Worm (Caenorhabditis elegans) whole organism, L3 larva: Measurements from ENCODE around the gene tnt-2.
A peak's percentile ranks its signal among the peaks of the same experiment; 100 is the strongest.

Experiments used
- R02D3.7 ChIP-seq: fragments of 150-350 bp; optimal IDR thresholded peaks from 2 replicates; lab custom pipeline; 2014; ENCODE audit warnings: missing biosample characterization, missing genetic modification characterization
- ZK546.5 ChIP-seq: sonication (generic microtip); optimal IDR thresholded peaks from 2 replicates; lab custom pipeline; 2017; ENCODE audit warnings: missing biosample characterization, missing genetic modification characterization
- aly-2 ChIP-seq: fragments of 150-350 bp; optimal IDR thresholded peaks from 2 replicates; lab custom pipeline; 2014; ENCODE audit warnings: missing biosample characterization, missing genetic modification characterization
- ceh-16 ChIP-seq: sonication (generic microtip); optimal IDR thresholded peaks from 2 replicates; lab custom pipeline; 2017; ENCODE audit warnings: missing biosample characterization, missing genetic modification characterization
- ceh-28 ChIP-seq: fragments of 150-350 bp; optimal IDR thresholded peaks from 2 replicates; lab custom pipeline; 2014; ENCODE audit warnings: missing biosample characterization, missing genetic modification reagents, missing genetic modification characterization
- ceh-82 ChIP-seq: fragments of 150-350 bp; optimal IDR thresholded peaks from 2 replicates; lab custom pipeline; 2014; ENCODE audit warnings: missing biosample characterization, missing genetic modification characterization
- ceh-9 ChIP-seq: sonication (generic microtip); optimal IDR thresholded peaks from 2 replicates; lab custom pipeline; 2018; ENCODE audit warnings: missing biosample characterization, missing genetic modification characterization
- daf-12 ChIP-seq: fragments of 150-350 bp; optimal IDR thresholded peaks from 2 replicates; lab custom pipeline; 2014; ENCODE audit warnings: missing biosample characterization, missing genetic modification reagents, missing genetic modification characterization
- egl-27 ChIP-seq: sonication (generic microtip); optimal IDR thresholded peaks from 4 replicates; lab custom pipeline; 2017; ENCODE audit warnings: missing biosample characterization, missing genetic modification reagents, missing genetic modification characterization
- egl-5 ChIP-seq: fragments of 150-350 bp; optimal IDR thresholded peaks from 2 replicates; lab custom pipeline; 2017; ENCODE audit warnings: missing biosample characterization, missing genetic modification reagents, missing genetic modification characterization, inconsistent platforms
- elt-1 ChIP-seq: fragments of 150-350 bp; optimal IDR thresholded peaks from 2 replicates; lab custom pipeline; 2014; ENCODE audit warnings: missing biosample characterization, missing genetic modification characterization
- elt-2 ChIP-seq: sonication (generic microtip); optimal IDR thresholded peaks from 2 replicates; lab custom pipeline; 2016; ENCODE audit warnings: missing genetic modification reagents, mild to moderate bottlenecking, missing genetic modification characterization, missing compliant biosample characterization
- elt-3 ChIP-seq, 3 experiments: fragments of 150-350 bp in 1 of 3; sonication (generic microtip) in 2 of 3; optimal IDR thresholded peaks; 2 replicates in 2 of 3; 4 replicates in 1 of 3; lab custom pipeline; 2014 to 2017; ENCODE audit warnings: missing biosample characterization in 3 of 3, missing genetic modification characterization in 3 of 3
- eor-1 ChIP-seq, 2 experiments: fragments of 150-350 bp; optimal IDR thresholded peaks; 2 replicates each; lab custom pipeline; 2014 to 2018; ENCODE audit warnings: missing biosample characterization in 2 of 2, missing genetic modification characterization in 2 of 2
- fkh-2 ChIP-seq: fragments of 150-350 bp; optimal IDR thresholded peaks from 2 replicates; lab custom pipeline; 2014; ENCODE audit warnings: missing biosample characterization, missing genetic modification reagents, missing genetic modification characterization
- fos-1 ChIP-seq: fragments of 150-350 bp; optimal IDR thresholded peaks from 2 replicates; lab custom pipeline; 2014; ENCODE audit warnings: missing biosample characterization, missing genetic modification characterization
- jun-1 ChIP-seq: fragments of 150-350 bp; optimal IDR thresholded peaks from 2 replicates; lab custom pipeline; 2014; ENCODE audit warnings: missing biosample characterization, missing genetic modification reagents, missing genetic modification characterization
- lin-15B ChIP-seq: fragments of 150-350 bp; optimal IDR thresholded peaks from 2 replicates; lab custom pipeline; 2014; ENCODE audit warnings: missing biosample characterization, missing genetic modification characterization
- lsy-12 ChIP-seq: sonication (generic microtip); optimal IDR thresholded peaks from 2 replicates; lab custom pipeline; 2016; ENCODE audit warnings: mild to moderate bottlenecking, missing genetic modification characterization, missing compliant biosample characterization
- mdl-1 ChIP-seq: fragments of 150-350 bp; optimal IDR thresholded peaks from 2 replicates; lab custom pipeline; 2014; ENCODE audit warnings: missing biosample characterization, missing genetic modification characterization
- nfya-1 ChIP-seq: sonication (generic microtip); optimal IDR thresholded peaks from 2 replicates; lab custom pipeline; 2017; ENCODE audit warnings: missing genetic modification characterization, mild to moderate bottlenecking, missing compliant biosample characterization, antibody characterized with exemption, moderate library complexity; ENCODE audit not compliant: insufficient read depth
- nhr-11 ChIP-seq: fragments of 150-350 bp; optimal IDR thresholded peaks from 2 replicates; lab custom pipeline; 2014; ENCODE audit warnings: missing biosample characterization, missing genetic modification characterization
- nhr-12 ChIP-seq: fragments of 150-350 bp; optimal IDR thresholded peaks from 2 replicates; lab custom pipeline; 2014; ENCODE audit warnings: missing biosample characterization, missing genetic modification characterization
- nhr-23 ChIP-seq: fragments of 150-350 bp; optimal IDR thresholded peaks from 2 replicates; lab custom pipeline; 2014; ENCODE audit warnings: missing biosample characterization, missing genetic modification reagents, missing genetic modification characterization
- nhr-25 ChIP-seq: sonication (generic microtip); optimal IDR thresholded peaks from 2 replicates; lab custom pipeline; 2017; ENCODE audit warnings: missing biosample characterization, missing genetic modification characterization
- nhr-43 ChIP-seq: sonication (generic microtip); optimal IDR thresholded peaks from 2 replicates; lab custom pipeline; 2016; ENCODE audit warnings: mild to moderate bottlenecking, missing genetic modification characterization, missing compliant biosample characterization; ENCODE audit not compliant: poor library complexity, severe bottlenecking
- nhr-76 ChIP-seq: fragments of 150-350 bp; sonication (generic microtip); optimal IDR thresholded peaks from 5 replicates; lab custom pipeline; 2014; ENCODE audit warnings: missing biosample characterization, missing genetic modification characterization
- nhr-77 ChIP-seq: fragments of 150-350 bp; optimal IDR thresholded peaks from 2 replicates; lab custom pipeline; 2014; ENCODE audit warnings: missing biosample characterization, missing genetic modification characterization
- pha-4 ChIP-seq: fragments of 150-350 bp; optimal IDR thresholded peaks from 2 replicates; lab custom pipeline; 2014; ENCODE audit warnings: missing biosample characterization, missing genetic modification reagents, missing genetic modification characterization
- pqm-1 ChIP-seq: fragments of 150-350 bp; optimal IDR thresholded peaks from 2 replicates; lab custom pipeline; 2017; ENCODE audit warnings: missing biosample characterization, missing genetic modification characterization, inconsistent platforms
- skn-1 ChIP-seq: fragments of 150-350 bp; optimal IDR thresholded peaks from 2 replicates; lab custom pipeline; 2014; ENCODE audit warnings: missing biosample characterization, missing genetic modification characterization
- snpc-4 ChIP-seq: fragments of 150-350 bp; optimal IDR thresholded peaks from 2 replicates; lab custom pipeline; 2014; ENCODE audit warnings: missing biosample characterization, missing genetic modification characterization
- unc-39 ChIP-seq: sonication (generic microtip); optimal IDR thresholded peaks from 4 replicates; lab custom pipeline; 2017; ENCODE audit warnings: missing biosample characterization, missing genetic modification characterization
- unc-62 ChIP-seq: fragments of 150-350 bp; sonication (generic microtip); optimal IDR thresholded peaks from 4 replicates; lab custom pipeline; 2014; ENCODE audit warnings: missing biosample characterization, missing genetic modification reagents, missing genetic modification characterization
- ztf-4 ChIP-seq: fragments of 150-350 bp; optimal IDR thresholded peaks from 2 replicates; lab custom pipeline; 2014; ENCODE audit warnings: missing biosample characterization, missing genetic modification characterization

The tnt-2 gene

ce11 chrX:8681600-8681999 is 41.8 kb downstream of the tnt-2 start, which contains the start of gene K09E2.1:
Gene K09E2.1 (plus strand): TSS chrX:8681900.
- TF ChIP-seq aly-2 (tag; lab: Kevin White, UChicago), result no peak
- no peak for TF ChIP-seq nhr-25 (tag; lab: Kevin White, UChicago)
- TF ChIP-seq jun-1, result no peak
- no peak for TF ChIP-seq nhr-11 (tag; lab: Kevin White, UChicago)
- no peak for TF ChIP-seq elt-2 (tag; lab: Kevin White, UChicago)
- TF ChIP-seq snpc-4 (tag; lab: Kevin White, UChicago), result no peak
- no peak for TF ChIP-seq lin-15B
- TF ChIP-seq fkh-2, result no peak
- no peak for TF ChIP-seq nhr-43 (tag; lab: Kevin White, UChicago)
- TF ChIP-seq ZK546.5 (tag; lab: Kevin White, UChicago), result no peak

DNA sequence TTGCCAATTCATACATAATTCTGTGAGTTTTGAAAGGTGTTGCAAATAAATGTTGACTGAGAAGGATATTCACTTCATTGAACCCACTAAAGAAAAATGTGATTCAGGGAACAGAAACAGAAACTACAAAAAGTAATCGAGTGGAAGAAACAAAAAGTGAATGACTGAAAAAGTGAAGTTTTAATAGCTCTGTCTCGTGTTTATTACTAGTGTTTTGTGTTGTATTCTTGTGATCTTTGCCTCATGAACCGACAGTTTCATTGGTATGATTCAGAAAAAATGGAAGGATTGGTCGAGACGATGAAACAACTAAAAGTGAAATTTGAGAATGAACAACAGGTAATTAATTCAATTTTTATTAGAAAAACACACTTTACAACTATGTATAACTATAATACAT is 45.5 kb downstream of the tnt-2 start:
- TF ChIP-seq fos-1 (tag; lab: Kevin White, UChicago) (no peak), elt-1 (no peak), elt-2 (tag; lab: Kevin White, UChicago) (peak; percentile 7), egl-5 (tag; lab: Kevin White, UChicago) (no peak), nhr-77 (no peak), ZK546.5 (tag; lab: Kevin White, UChicago) (no peak), nhr-12 (tag; lab: Kevin White, UChicago) (no peak), nhr-76 (tag; lab: Kevin White, UChicago) (no peak), pqm-1 (tag; lab: Kevin White, UChicago) (peak; percentile 39), ceh-28 (tag; lab: Kevin White, UChicago) (no peak)

DNA sequence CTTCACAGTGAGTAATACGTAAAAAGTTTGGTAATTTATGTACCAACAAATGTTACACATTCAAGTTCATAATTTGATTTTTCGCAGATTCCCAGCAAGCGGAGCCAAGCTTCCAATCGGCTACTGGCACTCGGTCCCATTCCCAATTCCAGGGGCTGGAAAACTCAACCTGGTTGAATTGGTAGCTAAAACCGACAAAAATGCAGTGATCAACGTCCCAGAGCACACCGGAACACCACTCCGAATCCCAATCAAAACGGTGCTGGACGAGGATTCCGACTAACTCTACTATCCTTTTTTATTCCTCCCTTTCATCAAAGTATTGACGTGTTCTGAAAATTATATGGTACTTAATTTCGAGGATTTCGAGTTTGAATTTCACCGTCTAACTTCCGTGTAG is 46.0 kb downstream of the tnt-2 start:
- no peak for TF ChIP-seq unc-62 (GFP tag; lab: Kevin White, UChicago)

ce11 chrX:8676088-8676779 is 47.1 kb downstream of the tnt-2 start:
- TF ChIP-seq pha-4 (tag; lab: Kevin White, UChicago), result peak; percentile 34
- peak; percentile 70 for TF ChIP-seq pqm-1 (tag; lab: Kevin White, UChicago)
- TF ChIP-seq eor-1 (tag; optimal IDR thresholded peaks at IDR 0.05; lab: Kevin White, UChicago), result no peak
- peak; percentile 38 for TF ChIP-seq jun-1
- TF ChIP-seq ceh-9 (tag; lab: Kevin White, UChicago), result no peak
- no peak for TF ChIP-seq ztf-4 (tag; lab: Kevin White, UChicago)
- peak; percentile 56 for TF ChIP-seq mdl-1 (tag; lab: Kevin White, UChicago)
- TF ChIP-seq nhr-25 (tag; lab: Kevin White, UChicago), result peak; percentile 21
- no peak for TF ChIP-seq egl-27 (tag; lab: Kevin White, UChicago)
- no peak for TF ChIP-seq lin-15B
- no peak for TF ChIP-seq egl-5 (tag; lab: Kevin White, UChicago)
- TF ChIP-seq ceh-16 (tag; lab: Kevin White, UChicago), result no peak
- peak; percentile 84 for TF ChIP-seq elt-2 (tag; lab: Kevin White, UChicago)
- TF ChIP-seq elt-3 (tag; optimal IDR thresholded peaks at IDR 0.05; lab: Kevin White, UChicago), result peak in 1 of 3 experiments; percentile 58
- TF ChIP-seq nfya-1 (tag; lab: Kevin White, UChicago), result no peak

DNA sequence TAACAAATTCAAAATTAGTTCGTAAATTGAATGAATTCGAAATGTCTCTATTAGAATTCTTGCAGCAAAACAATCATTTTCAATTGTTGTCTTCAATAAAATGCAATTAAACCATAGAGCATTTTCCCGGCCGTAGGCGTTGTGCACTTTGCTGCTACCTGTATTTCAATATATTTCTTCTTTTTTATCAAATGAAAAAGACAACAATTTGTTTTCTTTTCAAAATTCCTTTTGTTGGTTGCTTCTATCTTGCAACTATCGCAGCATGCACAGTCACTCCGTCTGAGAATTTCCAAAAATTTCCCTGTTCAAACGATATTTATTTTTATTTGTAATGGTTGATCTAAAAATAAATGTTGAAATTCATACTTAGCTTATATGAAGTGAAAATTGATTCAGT is 48.2 kb downstream of the tnt-2 start:
- TF ChIP-seq nhr-12 (tag; lab: Kevin White, UChicago), result no peak
- no peak for TF ChIP-seq nhr-43 (tag; lab: Kevin White, UChicago)
- no peak for TF ChIP-seq skn-1
- no peak for TF ChIP-seq lsy-12 (tag; lab: Kevin White, UChicago)
- no peak for TF ChIP-seq fos-1 (tag; lab: Kevin White, UChicago)
- TF ChIP-seq daf-12, result no peak
- TF ChIP-seq R02D3.7 (tag; lab: Kevin White, UChicago), result no peak
- no peak for TF ChIP-seq mdl-1 (tag; lab: Kevin White, UChicago)
- TF ChIP-seq unc-39 (tag; lab: Kevin White, UChicago), result no peak
- TF ChIP-seq egl-5 (tag; lab: Kevin White, UChicago), result no peak
- no peak for TF ChIP-seq ceh-9 (tag; lab: Kevin White, UChicago)
- no peak for TF ChIP-seq nhr-23 (tag; lab: Kevin White, UChicago)
- TF ChIP-seq nhr-25 (tag; lab: Kevin White, UChicago), result no peak
- no peak for TF ChIP-seq aly-2 (tag; lab: Kevin White, UChicago)
- no peak for TF ChIP-seq elt-2 (tag; lab: Kevin White, UChicago)
- TF ChIP-seq ceh-82 (tag; lab: Kevin White, UChicago), result no peak
- TF ChIP-seq snpc-4 (tag; lab: Kevin White, UChicago), result no peak
